ENCODE assay signal across 8 worm cellular contexts in genomic region chrIII:7858407-7859029, ce11.
A peak's percentile ranks its signal among the peaks of the same experiment; 100 is the strongest.
TF ChIP-seq lines count a peak whose summit lies in the region.

Gene coq-5, minus strand, starts transcription at chrIII:7858457.
Gene ufm-1, plus strand, starts transcription at chrIII:7858979.

TF ChIP-seq in whole organism, L1 larva, 84 proteins besides CTCF, POLR2A, EP300 and RAD21 (continues in another document):
- TF ChIP-seq nhr-28 (tag; optimal IDR thresholded peaks at IDR 0.05; lab: Kevin White, UChicago): no peak
- peak; percentile 23 for TF ChIP-seq mep-1 (tag; optimal IDR thresholded peaks at IDR 0.05; lab: Kevin White, UChicago)
- peak; percentile 8 for TF ChIP-seq pag-3 (tag; optimal IDR thresholded peaks at IDR 0.05; lab: Kevin White, UChicago; ENCODE audit: borderline replicate concordance, insufficient read depth)
- peak; percentile 52 for TF ChIP-seq nhr-90 (tag; optimal IDR thresholded peaks at IDR 0.05; lab: Kevin White, UChicago; ENCODE audit: poor library complexity)
- TF ChIP-seq ztf-11 (tag; optimal IDR thresholded peaks at IDR 0.05; lab: Kevin White, UChicago): peak in 1 of 2 experiments; percentile 55
- peak; percentile 7 to 42 (median 36) for TF ChIP-seq dpl-1 (GFP tag; optimal IDR thresholded peaks at IDR 0.05; lab: Kevin White, UChicago)
- TF ChIP-seq nhr-71 (tag; optimal IDR thresholded peaks at IDR 0.05; lab: Kevin White, UChicago): peak; percentile 56
- peak; percentile 52 for TF ChIP-seq C04F5.9 (tag; optimal IDR thresholded peaks at IDR 0.05; lab: Kevin White, UChicago)
- peak; percentile 35 to 54 for TF ChIP-seq lsy-2 (tag; optimal IDR thresholded peaks at IDR 0.05; lab: Kevin White, UChicago)
- peak; percentile 47 for TF ChIP-seq lin-14 (GFP tag; optimal IDR thresholded peaks at IDR 0.05; lab: Kevin White, UChicago)

TF ChIP-seq in whole organism, L2 larva, 48 proteins besides CTCF, POLR2A, EP300 and RAD21:
- TF ChIP-seq lsy-2 (tag; optimal IDR thresholded peaks at IDR 0.05; lab: Kevin White, UChicago) (peak in 1 of 2 experiments; percentile 43), crh-2 (tag; optimal IDR thresholded peaks at IDR 0.05; lab: Kevin White, UChicago) (peak; percentile 7), C34F6.9 (tag; optimal IDR thresholded peaks at IDR 0.05; lab: Kevin White, UChicago) (peak; percentile 56), sma-3 (GFP tag; optimal IDR thresholded peaks at IDR 0.05; lab: Kevin White, UChicago) (peak; percentile 18), elt-3 (tag; optimal IDR thresholded peaks at IDR 0.05; lab: Kevin White, UChicago) (no peak), elt-1 (tag; optimal IDR thresholded peaks at IDR 0.05; lab: Kevin White, UChicago) (no peak), nhr-237 (tag; optimal IDR thresholded peaks at IDR 0.05; lab: Kevin White, UChicago) (no peak)

TF ChIP-seq in whole organism, L3 larva, 47 proteins besides CTCF, POLR2A, EP300 and RAD21 (continues in another document):
- TF ChIP-seq zag-1 (tag; optimal IDR thresholded peaks at IDR 0.05; lab: Kevin White, UChicago) (no peak), ceh-82 (tag; optimal IDR thresholded peaks at IDR 0.05; lab: Kevin White, UChicago) (no peak), nhr-77 (tag; optimal IDR thresholded peaks at IDR 0.05; lab: Kevin White, UChicago) (no peak), lin-39 (tag; optimal IDR thresholded peaks at IDR 0.05; lab: Kevin White, UChicago) (no peak), ceh-16 (tag; optimal IDR thresholded peaks at IDR 0.05; lab: Kevin White, UChicago) (no peak), elt-2 (tag; optimal IDR thresholded peaks at IDR 0.05; lab: Kevin White, UChicago) (peak; percentile 4), nhr-43 (tag; optimal IDR thresholded peaks at IDR 0.05; lab: Kevin White, UChicago; ENCODE audit: poor library complexity, severe bottlenecking) (peak; percentile 55), nhr-76 (tag; optimal IDR thresholded peaks at IDR 0.05; lab: Kevin White, UChicago) (no peak), nhr-11 (tag; optimal IDR thresholded peaks at IDR 0.05; lab: Kevin White, UChicago) (no peak), ama-1 (optimal IDR thresholded peaks at IDR 0.05; lab: Kevin White, UChicago) (no peak), ZK546.5 (tag; optimal IDR thresholded peaks at IDR 0.05; lab: Kevin White, UChicago) (no peak), lin-15B (tag; optimal IDR thresholded peaks at IDR 0.05; lab: Kevin White, UChicago) (peak; percentile 18), hmg-11 (tag; optimal IDR thresholded peaks at IDR 0.05; lab: Kevin White, UChicago) (peak; percentile 8)

TF ChIP-seq in whole organism, L4 larva, 104 proteins besides CTCF, POLR2A, EP300 and RAD21 (continues in another document):
- TF ChIP-seq mes-2 (tag; optimal IDR thresholded peaks at IDR 0.05; lab: Kevin White, UChicago; ENCODE audit: poor library complexity, severe bottlenecking) (peak; percentile 35), nhr-41 (GFP tag; IDR thresholded peaks at IDR 0.05; lab: Robert Waterston, UW) (no peak), nhr-10 (tag; optimal IDR thresholded peaks at IDR 0.05; lab: Kevin White, UChicago) (no peak), Y75B8A.6 (GFP tag; IDR thresholded peaks at IDR 0.05; lab: Robert Waterston, UW) (no peak), dpl-1 (GFP tag; optimal IDR thresholded peaks at IDR 0.05; lab: Kevin White, UChicago) (peak; percentile 31), fos-1 (tag; optimal IDR thresholded peaks at IDR 0.05; lab: Kevin White, UChicago) (no peak), set-16 (GFP tag; IDR thresholded peaks at IDR 0.05; lab: Robert Waterston, UW) (no peak), T20F7.1 (GFP tag; optimal IDR thresholded peaks at IDR 0.05; lab: Kevin White, UChicago) (peak; percentile 58), arid-1 (GFP tag; conservative IDR thresholded peaks at IDR 0.05; lab: Robert Waterston, UW) (no peak), fkh-10 (GFP tag; optimal IDR thresholded peaks at IDR 0.05; lab: Kevin White, UChicago) (no peak), nhr-102 (tag; optimal IDR thresholded peaks at IDR 0.05; lab: Kevin White, UChicago) (peak; percentile 3), ceh-82 (tag; optimal IDR thresholded peaks at IDR 0.05; lab: Kevin White, UChicago) (no peak), dmd-9 (GFP tag; IDR thresholded peaks at IDR 0.05; lab: Robert Waterston, UW) (no peak)

TF ChIP-seq in whole organism, early embryonic, 17 proteins besides CTCF, POLR2A, EP300 and RAD21:
- 0 out of 2 replicates have a peak, but pooled peaks have one; percentile 14 for TF ChIP-seq tbx-37 (GFP tag; conservative IDR thresholded peaks at IDR 0.05; lab: Robert Waterston, UW)
- no peak for TF ChIP-seq aly-1 (tag; optimal IDR thresholded peaks at IDR 0.05; lab: Kevin White, UChicago)

TF ChIP-seq in whole organism, late embryonic, 69 proteins besides CTCF, POLR2A, EP300 and RAD21 (continues in another document):
- TF ChIP-seq ttx-3 (tag; optimal IDR thresholded peaks at IDR 0.05; lab: Kevin White, UChicago): no peak
- no peak for TF ChIP-seq unc-86 (tag; optimal IDR thresholded peaks at IDR 0.05; lab: Kevin White, UChicago)
- TF ChIP-seq pat-9 (tag; optimal IDR thresholded peaks at IDR 0.05; lab: Kevin White, UChicago): no peak
- TF ChIP-seq pag-3 (tag; optimal IDR thresholded peaks at IDR 0.05; lab: Kevin White, UChicago; ENCODE audit: borderline replicate concordance): no peak
- no peak for TF ChIP-seq ceh-30 (tag; optimal IDR thresholded peaks at IDR 0.05; lab: Kevin White, UChicago)
- no peak for TF ChIP-seq mec-3 (tag; optimal IDR thresholded peaks at IDR 0.05; lab: Kevin White, UChicago; ENCODE audit: borderline replicate concordance)
- TF ChIP-seq Y22D7AL.16 (tag; optimal IDR thresholded peaks at IDR 0.05; lab: Kevin White, UChicago): no peak
- TF ChIP-seq ceh-18 (tag; optimal IDR thresholded peaks at IDR 0.05; lab: Kevin White, UChicago): no peak
- TF ChIP-seq F13H6.1 (tag; optimal IDR thresholded peaks at IDR 0.05; lab: Kevin White, UChicago): no peak
- no peak for TF ChIP-seq C38D4.7 (GFP tag; optimal IDR thresholded peaks at IDR 0.05; lab: Kevin White, UChicago)
- TF ChIP-seq pha-4 (tag; optimal IDR thresholded peaks at IDR 0.05; lab: Kevin White, UChicago): no peak
- no peak for TF ChIP-seq ceh-22 (tag; optimal IDR thresholded peaks at IDR 0.05; lab: Kevin White, UChicago)
- TF ChIP-seq dmd-4 (tag; optimal IDR thresholded peaks at IDR 0.05; lab: Kevin White, UChicago; ENCODE audit: borderline replicate concordance): no peak
- TF ChIP-seq ceh-48 (tag; optimal IDR thresholded peaks at IDR 0.05; lab: Kevin White, UChicago): no peak
- no peak for TF ChIP-seq unc-55 (GFP tag; optimal IDR thresholded peaks at IDR 0.05; lab: Kevin White, UChicago)
- no peak for TF ChIP-seq lin-11 (tag; optimal IDR thresholded peaks at IDR 0.05; lab: Kevin White, UChicago)
- peak; percentile 33 for TF ChIP-seq pqm-1 (tag; optimal IDR thresholded peaks at IDR 0.05; lab: Kevin White, UChicago)

TF ChIP-seq in whole organism, mixed stage, embryonic, 35 proteins besides CTCF, POLR2A, EP300 and RAD21:
- TF ChIP-seq nhr-12 (tag; optimal IDR thresholded peaks at IDR 0.05; lab: Kevin White, UChicago) (no peak), ces-1 (GFP tag; optimal IDR thresholded peaks at IDR 0.05; lab: Kevin White, UChicago) (peak; percentile 10)

TF ChIP-seq in whole organism, young adult, 124 proteins besides CTCF, POLR2A, EP300 and RAD21:
- TF ChIP-seq B0035.1 (tag; optimal IDR thresholded peaks at IDR 0.05; lab: Kevin White, UChicago) (no peak), nhr-80 (tag; optimal IDR thresholded peaks at IDR 0.05; lab: Kevin White, UChicago) (peak; percentile 5), ceh-27 (GFP tag; optimal IDR thresholded peaks at IDR 0.05; lab: Kevin White, UChicago) (peak; percentile 31), hmg-1.2 (GFP tag; IDR thresholded peaks at IDR 0.05; lab: Robert Waterston, UW) (peak; percentile 9; the same call in 1 of the 2 replicates), unc-130 (GFP tag; optimal IDR thresholded peaks at IDR 0.05; lab: Kevin White, UChicago) (peak; percentile 16), nhr-27 (tag; optimal IDR thresholded peaks at IDR 0.05; lab: Kevin White, UChicago) (no peak), ZK185.1 (tag; optimal IDR thresholded peaks at IDR 0.05; lab: Kevin White, UChicago; ENCODE audit: poor library complexity, severe bottlenecking) (peak; percentile 69), let-607 (tag; optimal IDR thresholded peaks at IDR 0.05; lab: Kevin White, UChicago) (peak in 1 of 2 experiments; percentile 43)
